Worm (Caenorhabditis elegans) whole organism, L4/young adult: ENCODE measurements around the gene cal-5.

Experiments
- W03F9.2 ChIP-seq: fragments of 150-350 bp; optimal IDR thresholded peaks from 2 replicates; lab custom pipeline; 2014; ENCODE audit warnings: missing biosample characterization, missing genetic modification characterization
- dao-5 ChIP-seq: sonication (generic microtip); optimal IDR thresholded peaks from 2 replicates; lab custom pipeline; 2016; ENCODE audit warnings: missing genotype, missing genetic modification characterization, moderate library complexity, missing compliant biosample characterization
- him-1 ChIP-seq: sonication (generic microtip); optimal IDR thresholded peaks from 2 replicates; lab custom pipeline; 2016; ENCODE audit warnings: missing genotype, missing genetic modification reagents, missing genetic modification characterization, missing compliant biosample characterization

DNA sequence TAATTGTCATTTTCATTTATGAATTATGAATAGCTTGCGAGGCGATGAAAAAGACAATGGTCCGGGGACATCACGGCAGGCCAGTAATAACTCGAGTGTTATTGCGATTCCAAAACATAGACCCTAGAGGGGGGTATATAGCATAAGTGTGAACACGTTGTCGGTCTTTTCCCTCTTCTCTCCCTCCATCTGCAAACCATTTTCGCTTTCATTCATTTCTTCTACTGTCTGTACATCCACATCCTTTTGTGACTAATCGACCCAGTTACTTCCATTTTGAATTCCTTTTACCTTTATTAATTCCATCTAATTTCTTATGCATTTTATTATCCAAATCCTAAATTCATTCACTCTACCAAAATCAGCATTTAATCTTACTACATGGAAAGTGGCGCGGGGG is 6.7 kb downstream of the cal-5 start:
- TF ChIP-seq him-1 (tag; lab: Kevin White, UChicago) (no peak), dao-5 (no peak), W03F9.2 (no peak)
